Worm (Caenorhabditis elegans): ENCODE data around the gene flh-1.

- TF ChIP-seq him-1 (tag; optimal IDR thresholded peaks at IDR 0.05) = no peak
- TF ChIP-seq dao-5 (tag; optimal IDR thresholded peaks at IDR 0.05) = no peak
Measured at ce11 chrIV:9217426-9217825, 46.6 kb downstream of the flh-1 start, which contains the start of gene C46C2.2.
